Fruit fly (Drosophila melanogaster) whole organism, wandering third instar larva: Measurements from ENCODE around the gene mamo.

Source experiments
- Abd-B ChIP-seq: fragments of >200 bp; optimal IDR thresholded peaks from 2 replicates; lab custom pipeline; 2017; ENCODE audit warnings: missing biosample characterization, missing genetic modification characterization
- CG32264 ChIP-seq: fragments of 200-800 bp; sonication (Bioruptor generic); optimal IDR thresholded peaks from 2 replicates; lab custom pipeline; 2016; ENCODE audit warnings: missing biosample characterization, missing genetic modification characterization
- CG9705 ChIP-seq: fragments of 200-800 bp; sonication (Bioruptor generic); optimal IDR thresholded peaks from 2 replicates; lab custom pipeline; 2018; ENCODE audit warnings: missing biosample characterization, mild to moderate bottlenecking, missing genetic modification characterization
- CrebA ChIP-seq: fragments of 200-800 bp; sonication (Bioruptor generic); optimal IDR thresholded peaks from 2 replicates; lab custom pipeline; 2016; ENCODE audit warnings: missing biosample characterization, mild to moderate bottlenecking, missing genetic modification characterization, borderline replicate concordance
- Dfd ChIP-seq: fragments of >200 bp; optimal IDR thresholded peaks from 2 replicates; lab custom pipeline; 2017; ENCODE audit warnings: missing biosample characterization, missing genetic modification characterization
- Dif ChIP-seq: fragments of 200-275, 200-300 bp; sonication (Bioruptor generic); optimal IDR thresholded peaks from 2 replicates; lab custom pipeline; 2018; ENCODE audit warnings: missing biosample characterization, missing genetic modification characterization; ENCODE audit not compliant: partially characterized antibody
- GATAd ChIP-seq: sonication (Bioruptor generic); optimal IDR thresholded peaks from 2 replicates; lab custom pipeline; 2016; ENCODE audit warnings: missing biosample characterization, missing genetic modification characterization
- HLH106 ChIP-seq: fragments of 200-800 bp; optimal IDR thresholded peaks from 3 replicates; lab custom pipeline; 2019; ENCODE audit warnings: missing biosample characterization, mild to moderate bottlenecking, missing genetic modification characterization, moderate library complexity
- Hnf4 ChIP-seq: fragments of 200-800 bp; sonication (Bioruptor generic); optimal IDR thresholded peaks from 2 replicates; lab custom pipeline; 2016; ENCODE audit warnings: missing biosample characterization, mild to moderate bottlenecking, missing genetic modification characterization
- Hr78 ChIP-seq: fragments of >200 bp; optimal IDR thresholded peaks from 2 replicates; lab custom pipeline; 2017; ENCODE audit warnings: missing biosample characterization, missing genetic modification characterization
- Hr83 ChIP-seq: fragments of 200-300 bp; sonication (Bioruptor generic); optimal IDR thresholded peaks from 2 replicates; lab custom pipeline; 2016; ENCODE audit warnings: missing biosample characterization, mild to moderate bottlenecking, missing genetic modification characterization, moderate library complexity; ENCODE audit not compliant: poor library complexity, severe bottlenecking
- Jra ChIP-seq: sonication (Bioruptor generic); optimal IDR thresholded peaks from 2 replicates; lab custom pipeline; 2016; ENCODE audit warnings: missing biosample characterization, missing genetic modification characterization
- Mio ChIP-seq: sonication (Bioruptor generic); optimal IDR thresholded peaks from 2 replicates; lab custom pipeline; 2016; ENCODE audit warnings: missing biosample characterization, missing genetic modification characterization
- Myc ChIP-seq: fragments of >200 bp; optimal IDR thresholded peaks from 2 replicates; lab custom pipeline; 2017
- N ChIP-seq: fragments of >200 bp; optimal IDR thresholded peaks from 2 replicates; lab custom pipeline; 2018; ENCODE audit warnings: missing biosample characterization, missing external identifiers, missing genetic modification characterization
- OdsH ChIP-seq: fragments of 200-800 bp; sonication (Bioruptor generic); optimal IDR thresholded peaks from 2 replicates; lab custom pipeline; 2016; ENCODE audit warnings: missing biosample characterization, mild to moderate bottlenecking, missing genetic modification characterization
- Rel ChIP-seq, 2 experiments: fragments of 200-800 bp; sonication (Bioruptor generic) in 1 of 2; optimal IDR thresholded peaks; 2 replicates in 1 of 2; 3 replicates in 1 of 2; lab custom pipeline; 2016 to 2019; ENCODE audit warnings: mild to moderate bottlenecking in 2 of 2, missing biosample characterization in 2 of 2, missing genetic modification characterization in 2 of 2, moderate library complexity in 1 of 2
- Sp1 ChIP-seq: fragments of 200-800 bp; sonication (Bioruptor generic); optimal IDR thresholded peaks from 3 replicates; lab custom pipeline; 2019; ENCODE audit warnings: missing biosample characterization, mild to moderate bottlenecking, missing genetic modification characterization, moderate library complexity
- Vsx2 ChIP-seq: fragments of 200-300, 225-300 bp; sonication (Bioruptor generic); optimal IDR thresholded peaks from 2 replicates; lab custom pipeline; 2018; ENCODE audit warnings: missing biosample characterization, missing genetic modification characterization; ENCODE audit not compliant: partially characterized antibody
- br ChIP-seq: fragments of 200-800 bp; sonication (Bioruptor generic); optimal IDR thresholded peaks from 2 replicates; lab custom pipeline; 2016; ENCODE audit warnings: missing biosample characterization, missing genetic modification characterization
- brk ChIP-seq: fragments of 200-800 bp; sonication (Bioruptor generic); optimal IDR thresholded peaks from 2 replicates; lab custom pipeline; 2016; ENCODE audit warnings: missing biosample characterization, mild to moderate bottlenecking, missing genetic modification characterization
- dl ChIP-seq, 2 experiments: fragments of 175-275, 200-275 bp in 1 of 2; fragments of 200-275 bp in 1 of 2; sonication (Bioruptor generic); optimal IDR thresholded peaks; lab custom pipeline; 2018; ENCODE audit warnings: mild to moderate bottlenecking in 2 of 2, missing biosample characterization in 2 of 2, missing genetic modification characterization in 2 of 2, moderate library complexity in 2 of 2; ENCODE audit not compliant: partially characterized antibody in 2 of 2, insufficient read depth in 1 of 2
- dmrt93B ChIP-seq: fragments of 200-800 bp; sonication (Bioruptor generic); optimal IDR thresholded peaks from 2 replicates; lab custom pipeline; 2018; ENCODE audit warnings: missing biosample characterization, mild to moderate bottlenecking, missing genetic modification characterization
- dsf ChIP-seq: sonication (Bioruptor generic); optimal IDR thresholded peaks from 2 replicates; lab custom pipeline; 2016; ENCODE audit warnings: missing biosample characterization, missing genetic modification characterization, borderline replicate concordance
- ey ChIP-seq: fragments of 200-800 bp; sonication (Bioruptor generic); optimal IDR thresholded peaks from 2 replicates; lab custom pipeline; 2016; ENCODE audit warnings: missing biosample characterization, missing genetic modification characterization
- foxo ChIP-seq, 2 experiments: fragments of 200-800 bp; sonication (Bioruptor generic); optimal IDR thresholded peaks; 2 replicates in 1 of 2; 3 replicates in 1 of 2; lab custom pipeline; 2016 to 2017; ENCODE audit warnings: missing biosample characterization in 2 of 2, missing genetic modification characterization in 2 of 2
- fru ChIP-seq: fragments of 200-800 bp; sonication (Bioruptor generic); optimal IDR thresholded peaks from 3 replicates; lab custom pipeline; 2016; ENCODE audit warnings: missing biosample characterization, mild to moderate bottlenecking, missing genetic modification characterization
- h ChIP-seq: fragments of 200-800 bp; sonication (Bioruptor generic); optimal IDR thresholded peaks from 3 replicates; lab custom pipeline; 2016; ENCODE audit warnings: missing biosample characterization, mild to moderate bottlenecking, missing genetic modification characterization
- jim ChIP-seq: fragments of 175-275, 200-325 bp; sonication (Bioruptor generic); optimal IDR thresholded peaks from 2 replicates; lab custom pipeline; 2016; ENCODE audit warnings: missing biosample characterization, mild to moderate bottlenecking, missing genetic modification characterization
- lola ChIP-seq: fragments of >200 bp; optimal IDR thresholded peaks from 2 replicates; lab custom pipeline; 2017; ENCODE audit warnings: missing biosample characterization, missing genetic modification characterization
- pan ChIP-seq: fragments of >200 bp; optimal IDR thresholded peaks from 2 replicates; lab custom pipeline; 2017
- psq ChIP-seq: fragments of 200-800 bp; sonication (Bioruptor generic); optimal IDR thresholded peaks from 3 replicates; lab custom pipeline; 2017; ENCODE audit warnings: missing biosample characterization, mild to moderate bottlenecking, missing genetic modification characterization, moderate library complexity
- rgr ChIP-seq: fragments of 200-800 bp; sonication (Bioruptor generic); optimal IDR thresholded peaks from 3 replicates; lab custom pipeline; 2016; ENCODE audit warnings: missing biosample characterization, mild to moderate bottlenecking, missing genetic modification characterization
- sage ChIP-seq: fragments of 200-800 bp; sonication (Bioruptor generic); optimal IDR thresholded peaks from 2 replicates; lab custom pipeline; 2016; ENCODE audit warnings: missing biosample characterization, mild to moderate bottlenecking, missing genetic modification characterization
- sv ChIP-seq: fragments of 200-800 bp; sonication (Bioruptor generic); optimal IDR thresholded peaks from 3 replicates; lab custom pipeline; 2016; ENCODE audit warnings: missing biosample characterization, missing genetic modification characterization
- tai ChIP-seq: sonication (Bioruptor generic); optimal IDR thresholded peaks from 2 replicates; lab custom pipeline; 2016; ENCODE audit warnings: missing biosample characterization, missing genetic modification characterization
- usp ChIP-seq: fragments of >200 bp; optimal IDR thresholded peaks from 2 replicates; lab custom pipeline; 2017; ENCODE audit warnings: missing biosample characterization, missing genetic modification characterization
- woc ChIP-seq: sonication (Bioruptor generic); optimal IDR thresholded peaks from 2 replicates; lab custom pipeline; 2016; ENCODE audit warnings: missing biosample characterization, mild to moderate bottlenecking, missing genetic modification characterization

Gene mamo

DNA sequence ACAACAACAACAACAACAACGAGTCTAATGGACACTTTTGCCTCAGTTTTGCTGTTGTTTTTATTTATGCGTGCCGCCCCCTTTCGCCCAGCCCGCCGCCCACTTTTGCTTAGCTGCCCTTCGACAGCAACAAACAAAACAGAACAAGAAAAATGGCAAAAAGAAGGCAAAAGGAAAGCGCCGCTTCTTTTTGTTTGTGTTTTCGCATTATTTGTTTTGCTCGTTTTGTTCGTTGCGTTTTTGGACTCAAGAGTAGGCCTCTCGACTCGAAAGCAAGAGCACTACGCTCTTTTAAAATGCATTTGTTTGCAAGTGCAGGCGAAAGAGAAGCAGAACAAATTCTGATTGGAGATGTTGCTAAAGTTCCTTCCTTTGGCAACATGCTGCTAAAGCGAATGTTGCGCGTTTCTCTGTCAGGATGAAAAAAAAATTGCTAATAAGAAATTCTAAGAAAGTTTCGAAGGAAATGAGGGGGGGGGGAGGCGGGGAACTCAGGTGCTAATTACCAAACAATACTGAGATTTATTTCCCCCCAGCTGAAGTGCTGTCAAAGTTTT lies 2.9 kb upstream of the mamo start:
- TF ChIP-seq brk (GFP tag; lab: Kevin White, UChicago) (no peak), CrebA (GFP tag; lab: Kevin White, UChicago) (peak; percentile 66), psq (GFP tag; lab: Kevin White, UChicago) (peak; percentile 23), Sp1 (GFP tag; lab: Kevin White, UChicago) (peak; percentile 81), sage (GFP tag; lab: Kevin White, UChicago) (no peak), Hnf4 (GFP tag; lab: Kevin White, UChicago) (no peak), h (GFP tag; lab: Kevin White, UChicago) (no peak), Rel (GFP tag; optimal IDR thresholded peaks at IDR 0.05; lab: Kevin White, UChicago) (no peak), Rel (tag; optimal IDR thresholded peaks at IDR 0.05; lab: Kevin White, UChicago) (peak; percentile 37), HLH106 (tag; lab: Kevin White, UChicago) (no peak), CG9705 (GFP tag; lab: Kevin White, UChicago) (peak; percentile 9), tai (GFP tag; lab: Kevin White, UChicago) (no peak), fru (GFP tag; lab: Kevin White, UChicago) (no peak)

DNA sequence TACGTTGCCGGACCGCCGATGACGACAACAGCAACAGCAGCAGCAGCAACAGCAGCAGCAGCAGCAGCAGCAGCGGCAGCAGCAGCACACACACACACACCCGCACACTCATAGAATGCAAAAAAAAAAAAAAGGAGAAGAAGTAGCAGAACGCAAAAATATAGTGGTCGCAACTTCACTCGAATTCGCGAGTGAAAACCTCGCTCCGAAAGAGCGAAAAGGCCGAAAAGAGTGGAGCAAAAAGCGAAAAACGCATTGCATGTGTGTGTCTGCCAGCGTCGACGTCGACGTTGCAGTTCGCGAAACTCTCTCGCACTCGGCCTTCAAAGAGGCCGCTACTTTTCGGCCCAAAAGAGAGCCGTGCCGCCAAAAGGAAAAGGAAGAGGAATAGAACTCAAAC lies 1.5 kb downstream of the mamo start:
- TF ChIP-seq brk (GFP tag; lab: Kevin White, UChicago) (no peak), foxo (GFP tag; optimal IDR thresholded peaks at IDR 0.05; lab: Kevin White, UChicago) (peak in 1 of 2 experiments; percentile 13), psq (GFP tag; lab: Kevin White, UChicago) (no peak), usp (GFP tag; lab: Kevin White, UChicago) (no peak), Myc (lab: Kevin White, UChicago) (no peak), Sp1 (GFP tag; lab: Kevin White, UChicago) (peak; percentile 73), HLH106 (tag; lab: Kevin White, UChicago) (no peak), ey (GFP tag; lab: Kevin White, UChicago) (no peak), Rel (GFP tag; optimal IDR thresholded peaks at IDR 0.05; lab: Kevin White, UChicago) (peak; percentile 68), Rel (tag; optimal IDR thresholded peaks at IDR 0.05; lab: Kevin White, UChicago) (peak; percentile 23), woc (no peak), OdsH (GFP tag; lab: Kevin White, UChicago) (no peak), h (GFP tag; lab: Kevin White, UChicago) (no peak), lola (no peak), sage (GFP tag; lab: Kevin White, UChicago) (peak; percentile 25), fru (GFP tag; lab: Kevin White, UChicago) (no peak), CG9705 (GFP tag; lab: Kevin White, UChicago) (no peak), Dif (peak; percentile 72), dl (GFP tag; optimal IDR thresholded peaks at IDR 0.05; lab: Kevin White, UChicago; ENCODE audit: insufficient read depth in 1 of 2, partially characterized antibody in 2 of 2) (peak in 1 of 2 experiments; percentile 10), CrebA (GFP tag; lab: Kevin White, UChicago) (peak; percentile 9), Dfd (GFP tag; lab: Kevin White, UChicago) (no peak), dmrt93B (GFP tag; lab: Kevin White, UChicago) (no peak)
- TF ChIP-seq, all 38 proteins: peak for 7

DNA sequence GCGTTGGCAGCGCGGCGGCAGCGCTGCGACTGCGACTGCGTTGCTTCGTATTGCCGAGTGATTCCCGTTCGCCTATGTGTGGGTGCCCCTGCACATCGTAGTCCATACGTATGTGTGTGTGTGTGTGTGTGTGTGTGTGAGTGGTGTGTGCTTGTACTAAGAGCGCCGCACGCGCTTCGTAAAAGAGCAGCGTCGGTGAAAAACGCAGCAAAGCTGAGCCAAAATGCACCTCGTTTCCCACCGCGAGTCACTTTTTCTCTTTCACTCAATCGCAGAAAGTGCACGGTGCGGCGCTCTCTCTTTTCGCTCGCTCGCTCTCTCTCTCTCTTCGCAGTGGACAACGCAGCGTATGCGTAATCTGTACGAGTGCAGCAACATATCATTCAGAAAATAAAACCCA lies 3.8 kb downstream of the mamo start:
- TF ChIP-seq Sp1 (GFP tag; lab: Kevin White, UChicago) (peak; percentile 56), pan (lab: Kevin White, UChicago) (no peak), dsf (GFP tag; lab: Kevin White, UChicago) (no peak), Hnf4 (GFP tag; lab: Kevin White, UChicago) (no peak), jim (peak; percentile 13), ey (GFP tag; lab: Kevin White, UChicago) (no peak), CG32264 (no peak), tai (GFP tag; lab: Kevin White, UChicago) (no peak), Hr78 (no peak), sv (no peak), OdsH (GFP tag; lab: Kevin White, UChicago) (no peak), h (GFP tag; lab: Kevin White, UChicago) (no peak), N (peak; percentile 77), woc (no peak), CrebA (GFP tag; lab: Kevin White, UChicago) (no peak), brk (GFP tag; lab: Kevin White, UChicago) (no peak), rgr (no peak), Dif (peak; percentile 79), Myc (lab: Kevin White, UChicago) (no peak), lola (no peak), dmrt93B (GFP tag; lab: Kevin White, UChicago) (no peak), br (GFP tag; lab: Kevin White, UChicago) (no peak), Jra (GFP tag; lab: Kevin White, UChicago) (peak; percentile 27), psq (GFP tag; lab: Kevin White, UChicago) (peak; percentile 26), HLH106 (tag; lab: Kevin White, UChicago) (no peak), fru (GFP tag; lab: Kevin White, UChicago) (no peak), Mio (no peak), Vsx2 (no peak), Dfd (GFP tag; lab: Kevin White, UChicago) (peak; percentile 43), CG9705 (GFP tag; lab: Kevin White, UChicago) (no peak), Rel (GFP tag; optimal IDR thresholded peaks at IDR 0.05; lab: Kevin White, UChicago) (no peak), Rel (tag; optimal IDR thresholded peaks at IDR 0.05; lab: Kevin White, UChicago) (peak; percentile 86), Abd-B (no peak), foxo (GFP tag; optimal IDR thresholded peaks at IDR 0.05; lab: Kevin White, UChicago) (no peak), GATAd (no peak), Hr83 (GFP tag; lab: Kevin White, UChicago) (peak; percentile 13), sage (GFP tag; lab: Kevin White, UChicago) (no peak), dl (GFP tag; optimal IDR thresholded peaks at IDR 0.05; lab: Kevin White, UChicago; ENCODE audit: insufficient read depth in 1 of 2, partially characterized antibody in 2 of 2) (peak; percentile 64 to 78), usp (GFP tag; lab: Kevin White, UChicago) (no peak)
